Worm (Caenorhabditis elegans): Measurements from ENCODE around the gene C05G5.7.

C05G5.7 gene

DNA sequence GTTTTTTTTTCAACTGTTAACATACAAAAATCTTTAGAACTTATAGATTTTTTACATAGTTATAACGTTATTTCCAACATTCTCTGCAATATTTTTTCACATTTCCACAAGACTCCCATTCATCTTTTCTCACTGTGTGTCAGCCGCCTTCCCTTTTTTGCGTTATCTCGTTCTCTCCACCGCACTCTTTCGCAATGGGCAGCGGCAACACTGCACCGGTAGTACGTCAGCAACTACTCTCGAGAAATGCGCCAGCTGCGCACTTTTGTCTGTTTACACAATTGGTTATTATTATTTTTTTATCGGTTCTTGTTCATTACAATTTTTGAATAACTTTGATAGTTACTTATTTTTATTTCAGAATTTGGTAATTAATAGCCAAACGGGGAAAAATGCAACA is 3.4 kb upstream of the C05G5.7 start, which contains the start of gene C05G5.2 (continued):
- TF ChIP-seq rpc-1 (optimal IDR thresholded peaks at IDR 0.05) (no peak), rpc-1 (tag; optimal IDR thresholded peaks at IDR 0.05) (no peak), F57C9.4 (tag; optimal IDR thresholded peaks at IDR 0.05) (no peak), bed-1 (GFP tag; IDR thresholded peaks at IDR 0.05) (no peak), Y95B8A.8 (GFP tag; IDR thresholded peaks at IDR 0.05) (0 out of 2 replicates have a peak, but pooled peaks have one; percentile 46), ceh-100 (GFP tag; IDR thresholded peaks at IDR 0.05) (no peak), ztf-25 (GFP tag; IDR thresholded peaks at IDR 0.05) (no peak)

ce11 chrX:14745218-14745617 is 1.6 kb upstream of the C05G5.7 start:
- TF ChIP-seq bed-1 (GFP tag; IDR thresholded peaks at IDR 0.05) (no peak), ztf-18 (tag; optimal IDR thresholded peaks at IDR 0.05) (no peak), lin-26 (GFP tag; IDR thresholded peaks at IDR 0.05) (no peak), Y79H2A.3 (GFP tag; conservative IDR thresholded peaks at IDR 0.05) (no peak), attf-3 (GFP tag; conservative IDR thresholded peaks at IDR 0.05) (no peak), lin-35 (GFP tag; optimal IDR thresholded peaks at IDR 0.05) (no peak)

ce11 chrX:14744496-14744895 is 916 bp upstream of the C05G5.7 start:
- TF ChIP-seq mel-28 (tag; optimal IDR thresholded peaks at IDR 0.05; ENCODE audit: borderline replicate concordance) = no peak
- no peak for TF ChIP-seq ceh-27 (GFP tag; optimal IDR thresholded peaks at IDR 0.05)
- no peak for TF ChIP-seq tlf-1 (GFP tag; optimal IDR thresholded peaks at IDR 0.05)
- peak; percentile 79 for TF ChIP-seq egrh-3 (GFP tag; IDR thresholded peaks at IDR 0.05)
- no peak for TF ChIP-seq dpl-1 (GFP tag; optimal IDR thresholded peaks at IDR 0.05)
- TF ChIP-seq tbx-9 (tag; optimal IDR thresholded peaks at IDR 0.05; ENCODE audit: borderline replicate concordance) = no peak
- TF ChIP-seq mes-4 (tag; optimal IDR thresholded peaks at IDR 0.05) = no peak
- TF ChIP-seq dox-1 (GFP tag; IDR thresholded peaks at IDR 0.05) = no peak
- peak; percentile 63 for TF ChIP-seq nhr-80 (tag; optimal IDR thresholded peaks at IDR 0.05)
- TF ChIP-seq ceh-58 (GFP tag; IDR thresholded peaks at IDR 0.05) = no peak
- no peak for TF ChIP-seq K12H6.12 (tag; optimal IDR thresholded peaks at IDR 0.05)
- TF ChIP-seq rpc-1 (optimal IDR thresholded peaks at IDR 0.05) = no peak
- no peak for TF ChIP-seq rpc-1 (tag; optimal IDR thresholded peaks at IDR 0.05)
- TF ChIP-seq hrde-1 (tag; optimal IDR thresholded peaks at IDR 0.05; ENCODE audit: borderline replicate concordance) = no peak
- TF ChIP-seq B0261.1 (tag; optimal IDR thresholded peaks at IDR 0.05) = no peak
- TF ChIP-seq snpc-4 (GFP tag; optimal IDR thresholded peaks at IDR 0.05) = no peak
- TF ChIP-seq snpc-4 (tag; optimal IDR thresholded peaks at IDR 0.05) = peak in 3 of 4 experiments; percentile 15 to 67 (median 57)
- TF ChIP-seq F55B11.4 (tag; optimal IDR thresholded peaks at IDR 0.05; ENCODE audit: borderline replicate concordance, insufficient read depth) = no peak
- TF ChIP-seq zfh-2 (GFP tag; conservative IDR thresholded peaks at IDR 0.05) = peak; percentile 89
- TF ChIP-seq die-1 (tag; optimal IDR thresholded peaks at IDR 0.05) = no peak
- TF ChIP-seq aptf-3 (GFP tag; IDR thresholded peaks at IDR 0.05) = no peak
- TF ChIP-seq ztf-18 (tag; optimal IDR thresholded peaks at IDR 0.05) = no peak
- no peak for TF ChIP-seq F37B4.10 (GFP tag; IDR thresholded peaks at IDR 0.05)
- TF ChIP-seq B0035.1 (tag; optimal IDR thresholded peaks at IDR 0.05) = no peak
- no peak for TF ChIP-seq gei-17 (GFP tag; optimal IDR thresholded peaks at IDR 0.05)
- no peak for TF ChIP-seq tbp1 (GFP tag; optimal IDR thresholded peaks at IDR 0.05)
- no peak for TF ChIP-seq pbrm-1 (GFP tag; IDR thresholded peaks at IDR 0.05)
- no peak for TF ChIP-seq F57C9.4 (tag; optimal IDR thresholded peaks at IDR 0.05)
- TF ChIP-seq F49E8.2 (tag; optimal IDR thresholded peaks at IDR 0.05; ENCODE audit: insufficient read depth) = no peak
- no peak for TF ChIP-seq sea-2 (GFP tag; IDR thresholded peaks at IDR 0.05)
- no peak for TF ChIP-seq efl-1 (GFP tag; optimal IDR thresholded peaks at IDR 0.05)

Data from whole organism, young adult.